Fruit fly (Drosophila melanogaster) whole organism, embryonic: ENCODE measurements around the gene CG11905.

Source experiments
- CG10565 ChIP-seq: fragments of 200-800 bp; sonication (Bioruptor generic); optimal IDR thresholded peaks from 3 replicates; lab custom pipeline; 2016; ENCODE audit warnings: missing biosample characterization, mild to moderate bottlenecking, missing genetic modification characterization
- CG12391 ChIP-seq: fragments of 200-800 bp; sonication (Bioruptor generic); optimal IDR thresholded peaks from 3 replicates; lab custom pipeline; 2018; ENCODE audit warnings: missing biosample characterization, mild to moderate bottlenecking, missing genetic modification characterization, moderate library complexity
- CG14667 ChIP-seq: fragments of 200-800 bp; sonication (Bioruptor generic); IDR thresholded peaks from 2 replicates; pipeline ENCODE4 v1.3.6; 2022; ENCODE audit warnings: missing biosample characterization, missing genetic modification characterization
- CG16815 ChIP-seq: fragments of 200-800 bp; sonication (Bioruptor generic); optimal IDR thresholded peaks from 3 replicates; lab custom pipeline; 2017; ENCODE audit warnings: missing biosample characterization, mild to moderate bottlenecking, missing genetic modification characterization
- CG3847 ChIP-seq: fragments of 200-800 bp; sonication (Bioruptor generic); IDR thresholded peaks from 2 replicates; pipeline ENCODE4 v1.3.6; 2022; ENCODE audit warnings: missing biosample characterization, missing genetic modification characterization
- CG9609 ChIP-seq: fragments of 200-800 bp; sonication (Bioruptor generic); optimal IDR thresholded peaks from 3 replicates; lab custom pipeline; 2016; ENCODE audit warnings: missing biosample characterization, missing genetic modification characterization
- CrebB ChIP-seq: fragments of 200-800 bp; sonication (Bioruptor generic); optimal IDR thresholded peaks from 3 replicates; lab custom pipeline; 2018; ENCODE audit warnings: missing biosample characterization, mild to moderate bottlenecking, missing genetic modification characterization
- D ChIP-seq, 2 experiments: fragments of 200-800 bp in 1 of 2; fragments of >200 bp in 1 of 2; sonication (Bioruptor generic) in 1 of 2; optimal IDR thresholded peaks; 2 replicates in 1 of 2; 3 replicates in 1 of 2; lab custom pipeline; 2017; ENCODE audit warnings: mild to moderate bottlenecking in 1 of 2, missing biosample characterization in 1 of 2, missing genetic modification characterization in 1 of 2, missing genetic modification reagents in 1 of 2
- Doc3 ChIP-seq: fragments of 200-800 bp; sonication (Bioruptor generic); IDR thresholded peaks from 3 replicates; pipeline ENCODE4 v1.3.6; 2022; ENCODE audit warnings: missing biosample characterization, missing genetic modification characterization; ENCODE audit not compliant: partially characterized antibody
- E2f1 ChIP-seq: fragments of 200-800 bp; sonication (Bioruptor generic); IDR thresholded peaks from 2 replicates; pipeline ENCODE4 v1.3.6; 2022; ENCODE audit warnings: missing biosample characterization, missing genetic modification characterization
- jigr1 ChIP-seq: fragments of 200-800 bp; sonication (Bioruptor generic); IDR thresholded peaks from 3 replicates; pipeline ENCODE4 v1.3.6; 2022; ENCODE audit warnings: missing biosample characterization, missing genetic modification characterization
- knrl ChIP-seq: fragments of 200-800 bp; sonication (Bioruptor generic); IDR thresholded peaks from 3 replicates; pipeline ENCODE4 v1.3.6; 2022; ENCODE audit warnings: missing biosample characterization, missing genetic modification characterization; ENCODE audit not compliant: partially characterized antibody
- rib ChIP-seq: fragments of 200-800 bp; sonication (Bioruptor generic); IDR thresholded peaks from 2 replicates; pipeline ENCODE4 v1.3.6; 2022; ENCODE audit warnings: missing biosample characterization, missing genetic modification characterization
- zen ChIP-seq: fragments of 200-800 bp; sonication (Bioruptor generic); optimal IDR thresholded peaks from 3 replicates; lab custom pipeline; 2018; ENCODE audit warnings: missing biosample characterization, mild to moderate bottlenecking, missing genetic modification characterization, moderate library complexity

- TF ChIP-seq CG16815 (no peak), CG10565 (GFP tag; lab: Kevin White, UChicago) (no peak), rib (GFP tag; lab: Robert Waterston, UW) (no peak), jigr1 (no peak), CG3847 (GFP tag; lab: Robert Waterston, UW) (no peak), CG12391 (tag; lab: Kevin White, UChicago) (no peak), Doc3 (GFP tag; lab: Robert Waterston, UW) (no peak), zen (no peak), CG9609 (no peak), CrebB (tag; lab: Kevin White, UChicago) (no peak), CG14667 (no peak), E2f1 (no peak), knrl (GFP tag; lab: Robert Waterston, UW) (no peak), D (optimal IDR thresholded peaks at IDR 0.05; lab: Kevin White, UChicago) (no peak), D (GFP tag; optimal IDR thresholded peaks at IDR 0.05; lab: Kevin White, UChicago) (no peak)
These were observed 8.0 kb downstream of the CG11905 start, which contains the start of gene CG13023 for dm6 chr3L:16927375-16927774.
